Worm (Caenorhabditis elegans) whole organism, early embryonic: Measurements from ENCODE around the gene Y64G10A.10.

Experiments used
- B0310.2 ChIP-seq: sonication (generic microtip); optimal IDR thresholded peaks from 2 replicates; lab custom pipeline; 2016; ENCODE audit warnings: mild to moderate bottlenecking, missing genetic modification characterization, missing compliant biosample characterization
- ama-1 ChIP-seq: fragments of 150-350 bp; optimal IDR thresholded peaks from 2 replicates; lab custom pipeline; 2014
- ceh-13 ChIP-seq: fragments of 200-800 bp; sonication (Bioruptor generic); optimal IDR thresholded peaks from 2 replicates; lab custom pipeline; 2018; ENCODE audit warnings: mild to moderate bottlenecking, missing genetic modification characterization, missing compliant biosample characterization
- ceh-36 ChIP-seq: sonication (generic microtip); optimal IDR thresholded peaks from 2 replicates; lab custom pipeline; 2016; ENCODE audit warnings: missing genetic modification characterization, inconsistent platforms, missing compliant biosample characterization
- ets-7 ChIP-seq: sonication (generic microtip); optimal IDR thresholded peaks from 2 replicates; lab custom pipeline; 2016; ENCODE audit warnings: missing genotype, missing genetic modification characterization, missing compliant biosample characterization
- flt-1 ChIP-seq: fragments of 200-800 bp; sonication (Bioruptor generic); IDR thresholded peaks from 2 replicates; pipeline ENCODE4 v1.3.6; 2022; ENCODE audit warnings: missing genetic modification characterization, missing compliant biosample characterization
- hmbx-1 ChIP-seq: sonication (generic microtip); optimal IDR thresholded peaks from 2 replicates; lab custom pipeline; 2016; ENCODE audit warnings: mild to moderate bottlenecking, missing genetic modification characterization, missing compliant biosample characterization
- hmg-4 ChIP-seq: fragments of 200-800 bp; sonication (Bioruptor generic); optimal IDR thresholded peaks from 2 replicates; lab custom pipeline; 2018; ENCODE audit warnings: mild to moderate bottlenecking, missing genetic modification characterization, missing compliant biosample characterization
- hnd-1 ChIP-seq: sonication (generic microtip); optimal IDR thresholded peaks from 2 replicates; lab custom pipeline; 2016; ENCODE audit warnings: missing genetic modification characterization, missing compliant biosample characterization
- scrt-1 ChIP-seq: fragments of 200-800 bp; sonication (Bioruptor generic); IDR thresholded peaks from 2 replicates; pipeline ENCODE4 v1.3.6; 2022; ENCODE audit warnings: missing genetic modification characterization, missing compliant biosample characterization
- sea-1 ChIP-seq: fragments of 200-800 bp; sonication (Bioruptor generic); conservative IDR thresholded peaks from 2 replicates; pipeline ENCODE4 v1.3.6; 2022; ENCODE audit warnings: missing genetic modification characterization, missing compliant biosample characterization
- tbx-11 ChIP-seq: fragments of 200-800 bp; sonication (Bioruptor generic); IDR thresholded peaks from 2 replicates; pipeline ENCODE4 v1.3.6; 2022; ENCODE audit warnings: missing genetic modification characterization, missing compliant biosample characterization
- tbx-37 ChIP-seq: fragments of 200-800 bp; sonication (Bioruptor generic); conservative IDR thresholded peaks from 2 replicates; pipeline ENCODE4 v1.3.6; 2022; ENCODE audit warnings: missing genetic modification reagents, missing genetic modification characterization, missing compliant biosample characterization
- tra-4 ChIP-seq: sonication (generic microtip); optimal IDR thresholded peaks from 2 replicates; lab custom pipeline; 2017; ENCODE audit warnings: missing genetic modification characterization, missing compliant biosample characterization

- TF ChIP-seq tbx-11: no peak
- TF ChIP-seq ets-7: no peak
- TF ChIP-seq hnd-1 (tag; lab: Kevin White, UChicago): peak; percentile 8
- TF ChIP-seq ama-1 (lab: Kevin White, UChicago): no peak
- peak; percentile 39; the same call in 1 of the 2 replicates for TF ChIP-seq flt-1 (GFP tag; lab: Robert Waterston, UW)
- TF ChIP-seq scrt-1 (GFP tag; lab: Robert Waterston, UW): peak; percentile 58; the same call in 1 of the 2 replicates
- TF ChIP-seq hmbx-1 (tag; lab: Kevin White, UChicago): no peak
- TF ChIP-seq tbx-37 (GFP tag; lab: Robert Waterston, UW): no peak
- no peak for TF ChIP-seq sea-1 (GFP tag; lab: Robert Waterston, UW)
- no peak for TF ChIP-seq ceh-13 (GFP tag; lab: Kevin White, UChicago)
- no peak for TF ChIP-seq tra-4 (tag; lab: Kevin White, UChicago)
- TF ChIP-seq ceh-36 (tag; lab: Kevin White, UChicago): no peak
- no peak for TF ChIP-seq hmg-4 (GFP tag; lab: Kevin White, UChicago)
- no peak for TF ChIP-seq B0310.2
Measured at ce11 chrIV:14224912-14225311, 16.3 kb downstream of the Y64G10A.10 start.
